Worm (Caenorhabditis elegans): ENCODE results near the gene srw-138.

- TF ChIP-seq ceh-82 (tag; optimal IDR thresholded peaks at IDR 0.05) (no peak), lin-39 (tag; optimal IDR thresholded peaks at IDR 0.05) (no peak), ztf-11 (tag; optimal IDR thresholded peaks at IDR 0.05) (no peak), nhr-237 (tag; optimal IDR thresholded peaks at IDR 0.05) (no peak), zfp-2 (tag; optimal IDR thresholded peaks at IDR 0.05) (no peak), jun-1 (tag; optimal IDR thresholded peaks at IDR 0.05) (no peak), php-3 (GFP tag; IDR thresholded peaks at IDR 0.05) (no peak), T20F7.1 (GFP tag; optimal IDR thresholded peaks at IDR 0.05) (no peak)
Measured at ce11 chrV:2943859-2944258, 19.0 kb downstream of the srw-138 start, which contains the start of gene srw-137.

Measured in whole organism, L4 larva.